Fruit fly (Drosophila melanogaster) whole organism, embryonic: Measurements from ENCODE around the gene CG17154.

Experiments used
- Adf1 ChIP-seq: fragments of 200-800 bp; sonication (Bioruptor generic); IDR thresholded peaks from 2 replicates; pipeline ENCODE4 v1.3.6; 2022; ENCODE audit warnings: missing biosample characterization, missing genetic modification characterization
- Atf-2 ChIP-seq: fragments of 200-800 bp; sonication (Bioruptor generic); optimal IDR thresholded peaks from 2 replicates; lab custom pipeline; 2016; ENCODE audit warnings: missing biosample characterization, missing genetic modification characterization
- B-H2 ChIP-seq: fragments of 200-800 bp; sonication (Bioruptor generic); optimal IDR thresholded peaks from 2 replicates; lab custom pipeline; 2018; ENCODE audit warnings: missing biosample characterization, mild to moderate bottlenecking, missing genetic modification characterization
- CG10431 ChIP-seq: fragments of 200-800 bp; sonication (Bioruptor generic); optimal IDR thresholded peaks from 3 replicates; lab custom pipeline; 2018; ENCODE audit warnings: missing biosample characterization, mild to moderate bottlenecking, missing genetic modification characterization
- CG11085 ChIP-seq: fragments of 200-800 bp; sonication (Bioruptor generic); IDR thresholded peaks from 2 replicates; pipeline ENCODE4 v1.3.6; 2022; ENCODE audit warnings: missing biosample characterization, missing genetic modification characterization
- CG11398 ChIP-seq: fragments of 200-800 bp; sonication (Bioruptor generic); optimal IDR thresholded peaks from 2 replicates; lab custom pipeline; 2016; ENCODE audit warnings: missing biosample characterization, missing genetic modification characterization
- CG11695 ChIP-seq: fragments of 200-800 bp; sonication (Bioruptor generic); IDR thresholded peaks from 3 replicates; pipeline ENCODE4 v1.3.6; 2022; ENCODE audit warnings: missing biosample characterization, missing genetic modification characterization
- CG12299 ChIP-seq: fragments of 200-800 bp; sonication (Bioruptor generic); optimal IDR thresholded peaks from 2 replicates; lab custom pipeline; 2018; ENCODE audit warnings: missing biosample characterization, mild to moderate bottlenecking, missing genetic modification characterization
- CG15011 ChIP-seq: fragments of 200-800 bp; sonication (Bioruptor generic); optimal IDR thresholded peaks from 3 replicates; lab custom pipeline; 2018; ENCODE audit warnings: missing biosample characterization, mild to moderate bottlenecking, missing genetic modification characterization
- CG15479 ChIP-seq: fragments of 200-800 bp; sonication (Bioruptor generic); optimal IDR thresholded peaks from 3 replicates; lab custom pipeline; 2019; ENCODE audit warnings: missing biosample characterization, mild to moderate bottlenecking, missing genetic modification characterization, moderate library complexity
- CG18476 ChIP-seq: fragments of 200-800 bp; sonication (Bioruptor generic); optimal IDR thresholded peaks from 2 replicates; lab custom pipeline; 2016; ENCODE audit warnings: missing biosample characterization, mild to moderate bottlenecking, missing genetic modification characterization
- CG18619 ChIP-seq: fragments of 200-800 bp; sonication (Bioruptor generic); optimal IDR thresholded peaks from 3 replicates; lab custom pipeline; 2017; ENCODE audit warnings: missing biosample characterization, mild to moderate bottlenecking, missing genetic modification characterization
- CG32532 ChIP-seq: fragments of 200-800 bp; sonication (Bioruptor generic); IDR thresholded peaks from 2 replicates; pipeline ENCODE4 v1.3.6; 2022; ENCODE audit warnings: missing biosample characterization, missing genetic modification characterization
- CG32772 ChIP-seq: fragments of 200-800 bp; sonication (Bioruptor generic); IDR thresholded peaks from 2 replicates; pipeline ENCODE4 v1.3.6; 2022; ENCODE audit warnings: missing biosample characterization, missing genetic modification characterization
- CG34224 ChIP-seq: fragments of 200-800 bp; sonication (Bioruptor generic); IDR thresholded peaks from 3 replicates; pipeline ENCODE4 v1.3.6; 2022; ENCODE audit warnings: missing biosample characterization, missing genetic modification characterization; ENCODE audit not compliant: partially characterized antibody
- CG5953 ChIP-seq: fragments of 200-800 bp; sonication (Bioruptor generic); IDR thresholded peaks from 2 replicates; pipeline ENCODE4 v1.3.6; 2022; ENCODE audit warnings: missing biosample characterization, missing genetic modification characterization
- CG6175 ChIP-seq: fragments of 200-800 bp; sonication (Bioruptor generic); IDR thresholded peaks from 3 replicates; pipeline ENCODE4 v1.3.6; 2022; ENCODE audit warnings: missing biosample characterization, missing genetic modification characterization
- CG6854 ChIP-seq: fragments of 200-800 bp; sonication (Bioruptor generic); optimal IDR thresholded peaks from 3 replicates; lab custom pipeline; 2017; ENCODE audit warnings: missing biosample characterization, mild to moderate bottlenecking, missing genetic modification characterization
- CG7963 ChIP-seq: fragments of 200-800 bp; sonication (Bioruptor generic); IDR thresholded peaks from 3 replicates; pipeline ENCODE4 v1.3.6; 2022; ENCODE audit warnings: missing biosample characterization, missing genetic modification characterization; ENCODE audit not compliant: partially characterized antibody
- CG8388 ChIP-seq: fragments of 200-800 bp; sonication (Bioruptor generic); optimal IDR thresholded peaks from 2 replicates; lab custom pipeline; 2019; ENCODE audit warnings: missing biosample characterization, mild to moderate bottlenecking, missing genetic modification characterization, moderate library complexity
- CG9797 ChIP-seq: fragments of 200-800 bp; sonication (Bioruptor generic); optimal IDR thresholded peaks from 3 replicates; lab custom pipeline; 2018; ENCODE audit warnings: missing biosample characterization, mild to moderate bottlenecking, missing genetic modification characterization
- CHES-1-like ChIP-seq: fragments of 200-800 bp; sonication (Bioruptor generic); optimal IDR thresholded peaks from 2 replicates; lab custom pipeline; 2016; ENCODE audit warnings: missing biosample characterization, missing genetic modification characterization
- Gsc ChIP-seq: fragments of 200-800 bp; sonication (Bioruptor generic); IDR thresholded peaks from 2 replicates; pipeline ENCODE4 v1.3.6; 2022; ENCODE audit warnings: missing biosample characterization, missing genetic modification characterization
- HLH3B ChIP-seq: fragments of 200-800 bp; sonication (Bioruptor generic); IDR thresholded peaks from 2 replicates; pipeline ENCODE4 v1.3.6; 2022; ENCODE audit warnings: missing biosample characterization, missing genetic modification characterization
- HLHmδ ChIP-seq: fragments of 200-800 bp; sonication (Bioruptor generic); optimal IDR thresholded peaks from 2 replicates; lab custom pipeline; 2018; ENCODE audit warnings: missing biosample characterization, mild to moderate bottlenecking, missing genetic modification characterization, moderate library complexity
- Lim3 ChIP-seq: fragments of 200-800 bp; sonication (Bioruptor generic); IDR thresholded peaks from 2 replicates; pipeline ENCODE4 v1.3.6; 2022; ENCODE audit warnings: missing biosample characterization, missing genetic modification characterization
- MESR4 ChIP-seq: fragments of 200-800 bp; sonication (Bioruptor generic); optimal IDR thresholded peaks from 2 replicates; lab custom pipeline; 2018; ENCODE audit warnings: missing biosample characterization, mild to moderate bottlenecking, missing genetic modification characterization, moderate library complexity
- Neu2 ChIP-seq: fragments of 200-800 bp; sonication (Bioruptor generic); optimal IDR thresholded peaks from 3 replicates; lab custom pipeline; 2016; ENCODE audit warnings: missing biosample characterization, missing genetic modification characterization, borderline replicate concordance
- Oli ChIP-seq: fragments of 200-800 bp; sonication (Bioruptor generic); optimal IDR thresholded peaks from 2 replicates; lab custom pipeline; 2018; ENCODE audit warnings: missing biosample characterization, mild to moderate bottlenecking, missing genetic modification characterization, moderate library complexity
- Sry-δ ChIP-seq: fragments of 200-800 bp; sonication (Bioruptor generic); optimal IDR thresholded peaks from 2 replicates; lab custom pipeline; 2016; ENCODE audit warnings: missing biosample characterization, missing genetic modification characterization
- Stat92E ChIP-seq, 3 experiments: fragments of >200 bp in 2 of 3; fragments of 200-800 bp in 1 of 3; sonication (Bioruptor generic) in 1 of 3; optimal IDR thresholded peaks; 2 replicates each; lab custom pipeline; 2017 to 2019; ENCODE audit warnings: missing biosample characterization in 3 of 3, missing genetic modification characterization in 3 of 3, mild to moderate bottlenecking in 1 of 3, moderate library complexity in 1 of 3
- Xbp1 ChIP-seq: fragments of 200-800 bp; sonication (Bioruptor generic); optimal IDR thresholded peaks from 3 replicates; lab custom pipeline; 2016; ENCODE audit warnings: missing biosample characterization, mild to moderate bottlenecking, missing genetic modification characterization
- bbx ChIP-seq: fragments of 200-800 bp; sonication (Bioruptor generic); IDR thresholded peaks from 2 replicates; pipeline ENCODE4 v1.3.6; 2022; ENCODE audit warnings: missing biosample characterization, missing genetic modification characterization; ENCODE audit not compliant: partially characterized antibody
- cad ChIP-seq: fragments of >200 bp; optimal IDR thresholded peaks from 2 replicates; lab custom pipeline; 2017; ENCODE audit warnings: missing biosample characterization, missing genetic modification characterization
- caup ChIP-seq: fragments of 200-800 bp; sonication (Bioruptor generic); optimal IDR thresholded peaks from 3 replicates; lab custom pipeline; 2017; ENCODE audit warnings: missing biosample characterization, mild to moderate bottlenecking, missing genetic modification characterization, moderate library complexity; ENCODE audit not compliant: severe bottlenecking
- chn ChIP-seq: fragments of 200-800 bp; sonication (Bioruptor generic); optimal IDR thresholded peaks from 2 replicates; lab custom pipeline; 2016; ENCODE audit warnings: missing biosample characterization, missing genetic modification characterization
- esg ChIP-seq: fragments of 200-800 bp; sonication (Bioruptor generic); conservative IDR thresholded peaks from 2 replicates; pipeline ENCODE4 v1.3.6; 2022; ENCODE audit warnings: missing biosample characterization, missing genetic modification characterization
- ken ChIP-seq: fragments of 200-800 bp; sonication (Bioruptor generic); IDR thresholded peaks from 3 replicates; pipeline ENCODE4 v1.3.6; 2022; ENCODE audit warnings: missing biosample characterization, missing genetic modification characterization
- lab ChIP-seq: fragments of 200-800 bp; sonication (Bioruptor generic); optimal IDR thresholded peaks from 3 replicates; lab custom pipeline; 2017; ENCODE audit warnings: missing biosample characterization, missing genetic modification characterization, mild to moderate bottlenecking, moderate library complexity, missing genetic modification reagents
- lbe ChIP-seq: fragments of 200-800 bp; sonication (Bioruptor generic); optimal IDR thresholded peaks from 2 replicates; lab custom pipeline; 2016; ENCODE audit warnings: missing biosample characterization, mild to moderate bottlenecking, missing genetic modification characterization
- mld ChIP-seq: fragments of 200-800 bp; sonication (Bioruptor generic); IDR thresholded peaks from 3 replicates; pipeline ENCODE4 v1.3.6; 2022; ENCODE audit warnings: missing biosample characterization, missing genetic modification characterization; ENCODE audit not compliant: partially characterized antibody
- oc ChIP-seq: fragments of 200-800 bp; sonication (Bioruptor generic); optimal IDR thresholded peaks from 2 replicates; lab custom pipeline; 2018; ENCODE audit warnings: missing biosample characterization, mild to moderate bottlenecking, missing genetic modification characterization, moderate library complexity
- pb ChIP-seq: fragments of 200-800 bp; sonication (Bioruptor generic); optimal IDR thresholded peaks from 3 replicates; lab custom pipeline; 2016; ENCODE audit warnings: missing biosample characterization, missing genetic modification characterization
- pho ChIP-seq: fragments of 200-800 bp; sonication (Bioruptor generic); optimal IDR thresholded peaks from 2 replicates; lab custom pipeline; 2016; ENCODE audit warnings: missing biosample characterization, missing genetic modification characterization
- ro ChIP-seq: fragments of 200-800 bp; sonication (Bioruptor generic); IDR thresholded peaks from 2 replicates; pipeline ENCODE4 v1.3.6; 2022; ENCODE audit warnings: missing biosample characterization, missing genetic modification characterization
- sd ChIP-seq: fragments of 200-800 bp; sonication (Bioruptor generic); optimal IDR thresholded peaks from 3 replicates; lab custom pipeline; 2018; ENCODE audit warnings: missing biosample characterization, mild to moderate bottlenecking, missing genetic modification characterization, moderate library complexity
- sim ChIP-seq: fragments of 200-800 bp; sonication (Bioruptor generic); IDR thresholded peaks from 2 replicates; pipeline ENCODE4 v1.3.6; 2022; ENCODE audit warnings: missing biosample characterization, missing genetic modification characterization
- vvl ChIP-seq: fragments of 200-800 bp; sonication (Bioruptor generic); IDR thresholded peaks from 2 replicates; pipeline ENCODE4 v1.3.6; 2022; ENCODE audit warnings: missing biosample characterization, missing genetic modification characterization
- wek ChIP-seq: fragments of 200-800 bp; sonication (Bioruptor generic); optimal IDR thresholded peaks from 3 replicates; lab custom pipeline; 2018; ENCODE audit warnings: missing biosample characterization, mild to moderate bottlenecking, missing genetic modification characterization, moderate library complexity
- z ChIP-seq: fragments of 200-800 bp; sonication (Bioruptor generic); IDR thresholded peaks from 3 replicates; pipeline ENCODE4 v1.3.6; 2022; ENCODE audit warnings: missing biosample characterization, missing genetic modification characterization

CG17154 gene

DNA sequence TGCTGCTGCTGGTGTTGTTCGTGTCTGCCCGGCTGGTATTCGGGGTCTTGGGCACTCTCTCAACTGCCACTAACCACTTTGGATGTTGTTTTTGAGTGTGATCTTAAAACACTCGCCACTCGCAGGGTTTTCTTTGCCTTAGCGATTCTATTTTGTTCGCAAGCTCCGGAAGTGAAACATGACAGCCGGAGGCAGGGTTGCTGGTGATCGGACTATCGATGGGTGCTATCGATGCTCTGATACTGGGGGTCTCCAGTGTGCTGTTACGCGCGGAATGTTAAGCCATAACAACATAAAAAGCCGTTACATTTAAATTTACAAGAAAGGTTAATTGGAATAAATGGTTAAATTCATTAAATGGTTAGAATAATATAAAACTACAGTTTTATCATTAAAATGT, 36.5 kb downstream of the CG17154 start, which contains the start of gene yps (continued):
- TF ChIP-seq CG11085 (GFP tag; lab: Robert Waterston, UW) (peak; percentile 90), Atf-2 (GFP tag; lab: Kevin White, UChicago) (peak; percentile 87), CG32532 (GFP tag; lab: Robert Waterston, UW) (peak; percentile 93), CG15011 (GFP tag; lab: Kevin White, UChicago) (peak; percentile 94), CG9797 (peak; percentile 73), sd (peak; percentile 77), Sry-δ (GFP tag; lab: Kevin White, UChicago) (peak; percentile 89), CG18476 (peak; percentile 75), Xbp1 (GFP tag; lab: Kevin White, UChicago) (peak; percentile 91), pho (GFP tag; lab: Kevin White, UChicago) (peak; percentile 87), ken (peak; percentile 91), lbe (GFP tag; lab: Kevin White, UChicago) (peak; percentile 89), CHES-1-like (GFP tag; lab: Kevin White, UChicago) (peak; percentile 96), Stat92E (GFP tag; optimal IDR thresholded peaks at IDR 0.05; lab: Kevin White, UChicago) (peak in 1 of 3 experiments; percentile 73), CG18619 (GFP tag; lab: Kevin White, UChicago) (peak; percentile 96), oc (tag; lab: Kevin White, UChicago) (peak; percentile 86), cad (GFP tag; lab: Kevin White, UChicago) (no peak), esg (GFP tag; lab: Robert Waterston, UW) (0 out of 2 replicates have a peak, but pooled peaks have one; percentile 8), wek (peak; percentile 96), CG7963 (GFP tag; lab: Robert Waterston, UW) (peak; percentile 75), MESR4 (peak; percentile 98), CG8388 (GFP tag; lab: Kevin White, UChicago) (peak; percentile 90), B-H2 (GFP tag; lab: Kevin White, UChicago) (peak; percentile 98), caup (GFP tag; lab: Kevin White, UChicago) (peak; percentile 99), z (GFP tag; lab: Robert Waterston, UW) (peak; percentile 73; the same call in 2 of the 3 replicates), sim (GFP tag; lab: Robert Waterston, UW) (peak; percentile 90), ro (GFP tag; lab: Robert Waterston, UW) (no peak), CG11398 (peak; percentile 96), Oli (tag; lab: Kevin White, UChicago) (peak; percentile 81), Adf1 (GFP tag; lab: Robert Waterston, UW) (peak; percentile 73), mld (GFP tag; lab: Robert Waterston, UW) (0 out of 3 replicates have a peak, but pooled peaks have one; percentile 27), CG10431 (peak; percentile 97), Neu2 (GFP tag; lab: Kevin White, UChicago) (peak; percentile 36), HLHmδ (GFP tag; lab: Kevin White, UChicago) (peak; percentile 100), pb (GFP tag; lab: Kevin White, UChicago) (peak; percentile 96), CG6175 (GFP tag; lab: Robert Waterston, UW) (peak; percentile 87), chn (GFP tag; lab: Kevin White, UChicago) (peak; percentile 83), CG15479 (peak; percentile 1), CG11695 (peak; percentile 80), vvl (GFP tag; lab: Robert Waterston, UW) (peak; percentile 97), CG32772 (GFP tag; lab: Robert Waterston, UW) (peak; percentile 77), CG6854 (GFP tag; lab: Kevin White, UChicago) (peak; percentile 93), Gsc (GFP tag; lab: Robert Waterston, UW) (no peak), CG12299 (tag; lab: Kevin White, UChicago) (peak; percentile 86), Lim3 (GFP tag; lab: Robert Waterston, UW) (no peak), CG34224 (GFP tag; lab: Robert Waterston, UW) (peak; percentile 55; the same call in 2 of the 3 replicates), HLH3B (peak; percentile 87; the same call in 1 of the 2 replicates), CG5953 (peak; percentile 88), lab (GFP tag; lab: Kevin White, UChicago) (peak; percentile 99), bbx (peak; percentile 88)
